Worm (Caenorhabditis elegans) whole organism, L4/young adult: Measurements from ENCODE around the gene F36G9.3.

Experiments used
- W03F9.2 ChIP-seq: fragments of 150-350 bp; optimal IDR thresholded peaks from 2 replicates; lab custom pipeline; 2014; ENCODE audit warnings: missing biosample characterization, missing genetic modification characterization
- dao-5 ChIP-seq: sonication (generic microtip); optimal IDR thresholded peaks from 2 replicates; lab custom pipeline; 2016; ENCODE audit warnings: missing genotype, missing genetic modification characterization, moderate library complexity, missing compliant biosample characterization
- him-1 ChIP-seq: sonication (generic microtip); optimal IDR thresholded peaks from 2 replicates; lab custom pipeline; 2016; ENCODE audit warnings: missing genotype, missing genetic modification reagents, missing genetic modification characterization, missing compliant biosample characterization

The F36G9.3 gene

DNA sequence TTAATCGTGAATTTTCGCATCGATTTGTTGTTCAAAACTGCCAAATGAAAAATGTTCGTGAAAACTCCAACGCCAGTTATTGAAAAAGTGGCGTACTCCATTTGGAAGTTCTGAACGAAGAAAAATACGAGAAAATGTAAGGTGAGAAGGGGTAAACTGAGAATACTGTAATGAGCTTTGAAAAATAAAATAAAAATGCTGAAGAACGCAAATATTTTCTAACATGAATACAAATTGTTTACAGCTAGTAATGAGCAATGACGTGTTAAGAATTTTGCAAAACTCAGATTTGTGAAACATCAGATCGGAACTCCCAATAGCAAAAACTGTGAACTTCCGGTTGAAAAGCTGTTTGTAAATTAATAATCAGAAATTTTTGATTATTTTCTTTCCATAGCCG lies 24.8 kb upstream of the F36G9.3 start, which contains the start of gene srw-26:
srw-26 (minus strand) TSS at position 101 of the 400 bp plus-strand sequence.
- no peak for TF ChIP-seq W03F9.2 (tag; lab: Kevin White, UChicago)
- no peak for TF ChIP-seq dao-5 (tag; lab: Kevin White, UChicago)
- no peak for TF ChIP-seq him-1

DNA sequence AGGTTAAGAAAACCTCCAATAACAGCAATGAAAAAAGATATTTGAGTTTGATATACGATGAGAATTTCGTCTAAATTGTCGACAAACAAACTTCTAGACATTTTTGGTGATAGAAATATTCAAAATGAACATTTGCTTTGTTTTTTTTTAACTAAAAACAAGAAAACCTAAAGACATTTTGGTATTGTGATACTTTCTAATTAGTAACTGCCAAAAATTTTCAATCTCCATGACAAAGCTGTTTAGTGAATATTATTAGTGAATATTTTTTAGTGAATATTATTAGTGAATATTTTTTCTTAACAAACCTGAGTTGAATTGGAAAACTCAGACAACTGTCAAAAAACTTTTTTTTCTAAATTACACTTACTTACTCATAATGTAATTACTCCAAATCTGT lies 16.9 kb upstream of the F36G9.3 start, which contains the start of gene srw-55:
srw-55 (minus strand) TSS at position 101 of the 400 bp plus-strand sequence.
- TF ChIP-seq dao-5 (tag; lab: Kevin White, UChicago) (no peak), W03F9.2 (tag; lab: Kevin White, UChicago) (no peak), him-1 (no peak)

DNA sequence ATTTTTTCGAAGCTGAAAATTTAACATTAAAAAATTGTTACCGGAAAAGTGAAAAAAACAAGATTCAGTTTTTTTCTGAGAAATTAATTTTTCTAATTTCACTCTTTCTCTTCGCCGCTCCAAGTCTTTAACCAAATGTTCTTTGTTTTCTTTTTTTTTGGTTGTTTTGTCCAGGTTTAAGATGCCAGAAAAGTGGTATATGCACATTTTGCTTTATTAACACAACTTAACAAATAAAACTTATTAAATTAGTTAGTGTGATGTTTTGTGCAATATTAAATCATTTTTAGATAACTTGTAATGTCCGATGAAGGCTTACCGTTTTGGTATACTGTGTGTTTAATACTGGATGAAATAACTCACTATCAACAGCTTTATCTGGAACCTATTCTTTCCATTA lies 14.1 kb upstream of the F36G9.3 start, which contains the start of gene srw-53:
srw-53 (plus strand) TSS at position 301 of the 400 bp plus-strand sequence.
- TF ChIP-seq him-1 (no peak), dao-5 (tag; lab: Kevin White, UChicago) (no peak), W03F9.2 (tag; lab: Kevin White, UChicago) (no peak)

DNA sequence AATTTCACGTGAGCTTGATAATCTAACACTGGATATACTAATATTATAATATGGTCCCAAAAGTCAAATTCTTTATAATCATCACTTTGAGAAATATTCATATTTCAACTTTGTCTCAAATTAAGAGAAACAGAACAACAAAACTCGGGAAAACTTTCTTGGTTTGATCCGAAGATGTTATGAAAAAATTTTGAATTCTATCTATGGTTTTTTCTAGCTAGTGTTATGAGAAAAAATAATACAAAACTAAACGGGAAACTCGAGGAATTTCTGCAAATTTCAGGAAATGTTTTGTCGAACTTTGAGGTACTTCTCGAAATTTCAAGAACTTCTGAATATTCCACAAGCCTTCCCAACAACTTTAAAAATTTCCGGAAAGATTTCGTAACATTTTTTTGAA lies 6.3 kb upstream of the F36G9.3 start, which contains the start of gene srw-59:
srw-59 (minus strand) TSS at position 101 of the 400 bp plus-strand sequence.
- TF ChIP-seq dao-5 (tag; lab: Kevin White, UChicago) (no peak), W03F9.2 (tag; lab: Kevin White, UChicago) (no peak), him-1 (no peak)

DNA sequence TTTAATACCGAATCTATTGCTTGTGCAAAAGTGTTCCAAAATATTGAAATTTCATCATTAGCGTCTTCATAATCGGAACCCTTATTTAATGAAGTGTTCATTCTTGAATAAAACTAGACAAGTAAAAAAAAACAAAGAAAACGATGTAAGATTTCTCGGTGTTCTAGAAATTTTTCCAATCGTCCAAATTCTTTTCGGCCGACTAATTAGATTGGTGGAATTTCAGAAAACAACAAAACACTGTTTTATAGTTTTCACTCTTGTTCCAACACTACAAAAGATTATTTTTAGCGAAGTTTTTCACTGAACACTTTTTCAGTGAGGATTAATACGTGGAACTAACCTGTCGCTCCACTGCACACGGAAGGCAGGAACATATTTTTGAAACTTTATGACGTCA lies 4.4 kb upstream of the F36G9.3 start, which contains the start of gene srw-56:
srw-56 (minus strand) TSS at position 101 of the 400 bp plus-strand sequence.
- TF ChIP-seq him-1: no peak
- no peak for TF ChIP-seq W03F9.2 (tag; lab: Kevin White, UChicago)
- TF ChIP-seq dao-5 (tag; lab: Kevin White, UChicago): no peak

DNA sequence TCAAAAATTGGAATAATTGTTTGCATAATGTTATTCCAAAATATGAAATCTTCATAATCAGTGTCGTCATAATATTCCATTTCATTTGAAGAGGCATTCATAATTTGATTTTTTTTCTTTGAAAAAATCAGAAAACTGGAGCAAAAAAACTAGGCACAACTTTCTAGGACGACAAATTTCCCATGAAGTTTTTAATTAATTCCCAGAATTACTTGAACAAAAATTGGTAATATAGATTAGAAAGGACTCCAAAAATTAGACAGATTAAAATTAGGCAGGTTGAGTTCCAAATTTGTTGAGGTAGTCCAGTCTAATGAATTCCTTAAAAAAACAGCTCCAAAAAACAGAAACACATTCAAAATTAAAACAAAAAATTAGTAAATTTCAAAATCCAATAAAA lies 2.3 kb upstream of the F36G9.3 start, which contains the start of gene srw-57:
srw-57 (minus strand) TSS at position 101 of the 400 bp plus-strand sequence.
- TF ChIP-seq W03F9.2 (tag; lab: Kevin White, UChicago): no peak
- no peak for TF ChIP-seq dao-5 (tag; lab: Kevin White, UChicago)
- no peak for TF ChIP-seq him-1

DNA sequence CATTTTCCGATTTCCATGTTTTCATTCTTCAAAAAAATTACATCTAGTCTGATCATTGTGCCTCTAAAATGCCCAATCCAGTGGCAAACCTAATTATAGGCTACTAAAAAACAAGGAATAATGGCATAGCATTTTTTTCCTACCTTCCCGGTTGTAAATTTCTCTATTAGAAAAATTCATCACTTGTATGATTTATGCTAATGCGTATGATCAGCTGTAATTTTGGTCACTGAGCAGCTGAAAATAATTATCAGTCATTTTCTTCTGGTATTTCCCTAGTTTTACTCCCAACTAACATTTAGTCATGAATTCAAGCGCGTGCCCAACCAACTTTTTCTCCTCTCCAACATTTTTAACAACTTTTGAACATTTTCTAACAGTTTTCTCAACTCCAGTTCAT lies 1.7 kb upstream of the F36G9.3 start, which contains the start of gene srh-186:
srh-186 (plus strand) TSS at position 301 of the 400 bp plus-strand sequence.
- TF ChIP-seq W03F9.2 (tag; lab: Kevin White, UChicago) (no peak), dao-5 (tag; lab: Kevin White, UChicago) (no peak), him-1 (no peak)

DNA sequence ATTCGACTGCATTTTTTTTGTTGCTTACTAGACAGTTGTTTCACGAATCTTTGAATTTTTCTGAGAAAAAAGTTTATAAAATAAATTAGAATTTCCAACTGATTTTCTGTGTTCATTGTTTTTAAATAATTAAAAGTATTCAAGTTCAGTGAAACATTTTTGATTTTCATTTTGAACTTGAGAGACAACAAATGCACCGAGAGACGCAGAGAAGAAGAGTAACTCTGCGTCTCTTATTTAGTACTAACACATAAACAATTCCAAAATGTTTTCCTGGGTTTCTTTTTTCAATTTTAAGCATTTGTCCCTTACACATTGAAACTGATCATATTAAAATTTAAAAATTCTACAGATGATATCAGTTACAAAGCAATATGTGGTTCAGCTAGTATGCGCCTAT lies 2.3 kb downstream of the F36G9.3 start:
- TF ChIP-seq him-1 (no peak), dao-5 (tag; lab: Kevin White, UChicago) (no peak), W03F9.2 (tag; lab: Kevin White, UChicago) (no peak)

DNA sequence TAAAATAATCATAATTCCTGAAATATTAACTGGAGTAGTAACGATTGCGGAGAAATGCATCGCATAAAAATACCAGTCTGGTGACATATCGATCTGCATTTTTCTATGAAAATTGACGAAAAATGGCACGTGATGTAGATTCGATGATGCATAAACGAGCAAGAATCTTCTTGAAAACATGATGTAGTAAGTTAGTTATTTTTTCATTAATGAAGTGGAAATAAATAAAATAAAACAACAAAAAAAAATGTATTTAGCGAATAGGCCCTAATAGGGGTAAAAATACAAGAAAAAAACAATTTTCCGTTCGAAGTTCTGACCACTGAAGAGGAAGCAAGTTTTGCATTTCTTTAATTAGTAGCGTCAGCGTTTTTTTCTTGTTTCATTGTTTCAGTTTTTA lies 7.9 kb downstream of the F36G9.3 start, which contains the start of gene sri-2:
sri-2 (minus strand) TSS at position 101 of the 400 bp plus-strand sequence.
- no peak for TF ChIP-seq W03F9.2 (tag; lab: Kevin White, UChicago)
- TF ChIP-seq dao-5 (tag; lab: Kevin White, UChicago): no peak
- TF ChIP-seq him-1: no peak

DNA sequence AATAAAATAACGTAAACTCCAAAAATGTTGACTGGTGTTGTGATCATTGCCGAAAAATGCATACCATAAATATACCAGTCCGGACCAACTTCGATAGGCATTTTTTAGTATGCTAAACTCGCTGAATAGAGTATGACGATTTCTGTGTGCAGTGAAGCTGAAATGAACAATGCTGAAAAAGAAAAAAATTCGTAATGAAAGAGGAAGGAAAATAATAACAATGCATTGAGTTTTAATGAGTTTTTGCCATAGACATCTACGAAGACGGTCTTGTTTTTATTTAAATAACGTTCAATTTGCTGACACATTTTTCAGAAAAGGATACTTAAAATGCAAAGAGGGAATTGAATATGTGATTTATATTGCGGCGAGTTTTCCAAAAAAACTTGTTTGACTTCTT lies 10.3 kb downstream of the F36G9.3 start, which contains the start of gene sri-1:
sri-1 (minus strand) TSS at position 101 of the 400 bp plus-strand sequence.
- TF ChIP-seq dao-5 (tag; lab: Kevin White, UChicago) (no peak), W03F9.2 (tag; lab: Kevin White, UChicago) (no peak), him-1 (no peak)

DNA sequence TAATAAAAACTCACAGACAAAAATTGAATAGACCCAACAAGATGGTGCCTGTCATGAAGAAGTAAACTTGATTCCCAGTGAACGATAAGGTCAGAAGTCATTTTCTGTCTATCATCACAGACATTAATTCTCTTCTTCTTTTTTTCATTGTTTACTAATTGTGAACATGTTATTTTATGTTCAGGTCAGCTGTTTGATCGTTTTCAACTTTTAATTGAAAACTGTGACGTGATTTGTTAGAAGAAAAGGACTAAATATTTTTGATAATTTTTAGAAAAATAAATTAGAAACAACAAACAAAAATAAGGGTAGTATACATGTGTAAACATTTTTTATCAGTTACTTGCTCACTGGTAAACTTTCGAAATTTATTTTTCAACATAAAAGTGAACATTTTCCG lies 12.5 kb downstream of the F36G9.3 start, which contains the start of gene F36G9.7:
F36G9.7 (minus strand) TSS at position 101 of the 400 bp plus-strand sequence.
- TF ChIP-seq dao-5 (tag; lab: Kevin White, UChicago) (no peak), him-1 (no peak), W03F9.2 (tag; lab: Kevin White, UChicago) (no peak)

DNA sequence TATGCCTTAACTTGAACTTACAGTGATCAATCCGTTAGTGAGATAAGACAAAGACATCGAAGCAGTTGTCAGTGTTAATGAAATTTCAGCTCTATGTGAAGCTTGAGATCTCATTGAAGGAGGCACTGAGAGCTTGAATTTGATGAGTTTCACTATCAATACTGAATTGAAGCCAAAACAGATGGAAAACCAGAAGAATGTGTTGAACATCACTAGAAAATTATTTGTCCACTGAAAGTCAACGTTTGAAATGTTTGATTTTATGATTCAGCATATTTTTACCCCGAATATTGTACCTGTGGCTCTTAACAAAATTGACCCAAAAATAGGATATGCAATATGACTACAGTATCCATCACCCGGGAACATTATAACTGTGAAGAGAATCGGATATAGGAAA lies 13.6 kb downstream of the F36G9.3 start:
- TF ChIP-seq W03F9.2 (tag; lab: Kevin White, UChicago): no peak
- TF ChIP-seq him-1: no peak
- no peak for TF ChIP-seq dao-5 (tag; lab: Kevin White, UChicago)

DNA sequence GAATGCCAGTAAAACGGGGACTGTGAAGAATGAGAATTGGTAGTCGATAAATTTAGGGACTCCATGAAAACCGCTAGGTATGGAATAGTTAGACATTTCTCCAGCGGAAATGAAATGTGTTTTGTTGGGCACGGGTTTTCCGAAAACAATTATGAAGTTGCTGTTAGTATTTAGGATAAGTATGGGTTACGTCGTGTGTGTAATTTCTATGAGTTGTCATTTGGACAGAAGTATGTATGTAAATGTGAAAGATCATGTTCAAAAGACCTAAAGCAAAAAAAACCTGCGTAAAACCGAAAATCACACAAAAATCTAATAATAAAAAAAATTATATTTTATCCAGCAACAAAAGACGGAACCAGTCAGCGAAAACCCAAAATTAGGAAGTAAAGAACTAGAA lies 15.3 kb downstream of the F36G9.3 start, which contains the start of gene sru-23:
sru-23 (minus strand) TSS at position 101 of the 400 bp plus-strand sequence.
- TF ChIP-seq W03F9.2 (tag; lab: Kevin White, UChicago): no peak
- TF ChIP-seq him-1: no peak
- TF ChIP-seq dao-5 (tag; lab: Kevin White, UChicago): no peak

DNA sequence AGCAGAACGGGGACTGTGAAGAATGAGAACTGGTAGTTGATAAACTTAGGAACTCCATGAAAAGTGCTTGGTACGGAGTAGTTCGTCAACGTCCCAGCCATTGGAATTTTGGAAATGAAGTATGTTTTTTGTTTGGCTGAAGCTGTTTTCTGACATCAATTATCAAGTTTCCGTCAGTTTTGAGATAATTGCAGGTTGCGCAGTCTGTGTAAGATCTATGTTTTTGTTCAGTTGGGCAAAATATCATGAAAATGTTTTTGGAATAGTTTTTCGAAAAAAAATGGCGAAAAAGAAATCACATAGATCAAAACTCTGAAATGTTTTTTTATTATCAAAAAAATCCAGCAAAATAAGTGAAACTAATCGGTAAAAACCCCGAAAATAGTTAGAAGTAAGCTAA lies 17.6 kb downstream of the F36G9.3 start, which contains the start of gene sru-22:
sru-22 (minus strand) TSS at position 101 of the 400 bp plus-strand sequence.
- TF ChIP-seq him-1 (no peak), W03F9.2 (tag; lab: Kevin White, UChicago) (no peak), dao-5 (tag; lab: Kevin White, UChicago) (no peak)
